Worm (Caenorhabditis elegans) whole organism, early embryonic: Measurements from ENCODE around the gene ZC21.8.

Source experiments
- B0310.2 ChIP-seq: sonication (generic microtip); optimal IDR thresholded peaks from 2 replicates; lab custom pipeline; 2016; ENCODE audit warnings: mild to moderate bottlenecking, missing genetic modification characterization, missing compliant biosample characterization
- F13C5.2 ChIP-seq: sonication (generic microtip); optimal IDR thresholded peaks from 2 replicates; lab custom pipeline; 2017; ENCODE audit warnings: mild to moderate bottlenecking, missing genetic modification characterization, inconsistent platforms, missing compliant biosample characterization
- aly-1 ChIP-seq: sonication (generic microtip); optimal IDR thresholded peaks from 2 replicates; lab custom pipeline; 2016; ENCODE audit warnings: missing genetic modification characterization, missing compliant biosample characterization
- ama-1 ChIP-seq: fragments of 150-350 bp; optimal IDR thresholded peaks from 2 replicates; lab custom pipeline; 2014
- ceh-13 ChIP-seq: fragments of 200-800 bp; sonication (Bioruptor generic); optimal IDR thresholded peaks from 2 replicates; lab custom pipeline; 2018; ENCODE audit warnings: mild to moderate bottlenecking, missing genetic modification characterization, missing compliant biosample characterization
- ceh-36 ChIP-seq: sonication (generic microtip); optimal IDR thresholded peaks from 2 replicates; lab custom pipeline; 2016; ENCODE audit warnings: missing genetic modification characterization, inconsistent platforms, missing compliant biosample characterization
- ets-7 ChIP-seq: sonication (generic microtip); optimal IDR thresholded peaks from 2 replicates; lab custom pipeline; 2016; ENCODE audit warnings: missing genotype, missing genetic modification characterization, missing compliant biosample characterization
- flt-1 ChIP-seq: fragments of 200-800 bp; sonication (Bioruptor generic); IDR thresholded peaks from 2 replicates; pipeline ENCODE4 v1.3.6; 2022; ENCODE audit warnings: missing genetic modification characterization, missing compliant biosample characterization
- hmbx-1 ChIP-seq: sonication (generic microtip); optimal IDR thresholded peaks from 2 replicates; lab custom pipeline; 2016; ENCODE audit warnings: mild to moderate bottlenecking, missing genetic modification characterization, missing compliant biosample characterization
- hmg-4 ChIP-seq: fragments of 200-800 bp; sonication (Bioruptor generic); optimal IDR thresholded peaks from 2 replicates; lab custom pipeline; 2018; ENCODE audit warnings: mild to moderate bottlenecking, missing genetic modification characterization, missing compliant biosample characterization
- hnd-1 ChIP-seq: sonication (generic microtip); optimal IDR thresholded peaks from 2 replicates; lab custom pipeline; 2016; ENCODE audit warnings: missing genetic modification characterization, missing compliant biosample characterization
- pes-1 ChIP-seq: fragments of 200-800 bp; sonication (Bioruptor generic); IDR thresholded peaks from 2 replicates; pipeline ENCODE4 v1.3.6; 2022; ENCODE audit warnings: missing genetic modification reagents, missing genetic modification characterization, missing compliant biosample characterization
- scrt-1 ChIP-seq: fragments of 200-800 bp; sonication (Bioruptor generic); IDR thresholded peaks from 2 replicates; pipeline ENCODE4 v1.3.6; 2022; ENCODE audit warnings: missing genetic modification characterization, missing compliant biosample characterization
- sea-1 ChIP-seq: fragments of 200-800 bp; sonication (Bioruptor generic); conservative IDR thresholded peaks from 2 replicates; pipeline ENCODE4 v1.3.6; 2022; ENCODE audit warnings: missing genetic modification characterization, missing compliant biosample characterization
- tbx-11 ChIP-seq: fragments of 200-800 bp; sonication (Bioruptor generic); IDR thresholded peaks from 2 replicates; pipeline ENCODE4 v1.3.6; 2022; ENCODE audit warnings: missing genetic modification characterization, missing compliant biosample characterization
- tbx-37 ChIP-seq: fragments of 200-800 bp; sonication (Bioruptor generic); conservative IDR thresholded peaks from 2 replicates; pipeline ENCODE4 v1.3.6; 2022; ENCODE audit warnings: missing genetic modification reagents, missing genetic modification characterization, missing compliant biosample characterization
- tra-4 ChIP-seq: sonication (generic microtip); optimal IDR thresholded peaks from 2 replicates; lab custom pipeline; 2017; ENCODE audit warnings: missing genetic modification characterization, missing compliant biosample characterization

ZC21.8 gene

ce11 chrIII:8519886-8520285 is at the start of gene ZC21.8:
ZC21.8 (minus strand) TSS chrIII:8519986.
- TF ChIP-seq tra-4 (tag; lab: Kevin White, UChicago), result no peak
- no peak for TF ChIP-seq sea-1
- no peak for TF ChIP-seq ceh-36 (tag; lab: Kevin White, UChicago)
- no peak for TF ChIP-seq ceh-13 (GFP tag; lab: Kevin White, UChicago)
- TF ChIP-seq flt-1 (GFP tag; lab: Robert Waterston, UW), result no peak
- TF ChIP-seq ets-7 (tag; lab: Kevin White, UChicago), result no peak
- no peak for TF ChIP-seq B0310.2 (tag; lab: Kevin White, UChicago)
- TF ChIP-seq hmg-4 (GFP tag; lab: Kevin White, UChicago), result no peak
- no peak for TF ChIP-seq pes-1 (GFP tag; lab: Robert Waterston, UW)
- no peak for TF ChIP-seq aly-1 (tag; lab: Kevin White, UChicago)
- TF ChIP-seq ama-1 (lab: Kevin White, UChicago), result no peak
- TF ChIP-seq scrt-1 (GFP tag; lab: Robert Waterston, UW), result no peak
- TF ChIP-seq hnd-1 (tag; lab: Kevin White, UChicago), result no peak
- no peak for TF ChIP-seq hmbx-1 (tag; lab: Kevin White, UChicago)

ce11 chrIII:8564372-8564771 is 44.6 kb upstream of the ZC21.8 start:
- TF ChIP-seq tbx-11 (GFP tag; lab: Robert Waterston, UW) (no peak), hmbx-1 (tag; lab: Kevin White, UChicago) (no peak)

ce11 chrIII:8560836-8561235 is 41.0 kb upstream of the ZC21.8 start, which contains the start of gene acdh-6:
acdh-6 (plus strand) TSS chrIII:8561136.
- TF ChIP-seq B0310.2 (tag; lab: Kevin White, UChicago) (no peak), aly-1 (tag; lab: Kevin White, UChicago) (no peak), ets-7 (tag; lab: Kevin White, UChicago) (no peak), tbx-37 (GFP tag; lab: Robert Waterston, UW) (no peak), hmg-4 (GFP tag; lab: Kevin White, UChicago) (no peak), hnd-1 (tag; lab: Kevin White, UChicago) (no peak), hmbx-1 (tag; lab: Kevin White, UChicago) (no peak), pes-1 (GFP tag; lab: Robert Waterston, UW) (no peak), ceh-13 (GFP tag; lab: Kevin White, UChicago) (no peak), tbx-11 (GFP tag; lab: Robert Waterston, UW) (no peak), scrt-1 (GFP tag; lab: Robert Waterston, UW) (no peak), ceh-36 (tag; lab: Kevin White, UChicago) (no peak), ama-1 (lab: Kevin White, UChicago) (no peak), flt-1 (GFP tag; lab: Robert Waterston, UW) (no peak), sea-1 (no peak), F13C5.2 (no peak), tra-4 (tag; lab: Kevin White, UChicago) (no peak)

- no peak for TF ChIP-seq pes-1 (GFP tag; lab: Robert Waterston, UW)
- no peak for TF ChIP-seq tbx-11 (GFP tag; lab: Robert Waterston, UW)
- no peak for TF ChIP-seq flt-1 (GFP tag; lab: Robert Waterston, UW)
- TF ChIP-seq hmg-4 (GFP tag; lab: Kevin White, UChicago), result no peak
- TF ChIP-seq F13C5.2, result no peak
- no peak for TF ChIP-seq ceh-13 (GFP tag; lab: Kevin White, UChicago)
- no peak for TF ChIP-seq ets-7 (tag; lab: Kevin White, UChicago)
- TF ChIP-seq scrt-1 (GFP tag; lab: Robert Waterston, UW), result no peak
- TF ChIP-seq aly-1 (tag; lab: Kevin White, UChicago), result no peak
- TF ChIP-seq tbx-37 (GFP tag; lab: Robert Waterston, UW), result no peak
- no peak for TF ChIP-seq ama-1 (lab: Kevin White, UChicago)
- TF ChIP-seq hmbx-1 (tag; lab: Kevin White, UChicago), result no peak
- TF ChIP-seq hnd-1 (tag; lab: Kevin White, UChicago), result no peak
- no peak for TF ChIP-seq tra-4 (tag; lab: Kevin White, UChicago)
- no peak for TF ChIP-seq B0310.2 (tag; lab: Kevin White, UChicago)
These were observed 40.6 kb upstream of the ZC21.8 start for ce11 chrIII:8560398-8560797.

- TF ChIP-seq aly-1 (tag; lab: Kevin White, UChicago), result no peak
- TF ChIP-seq B0310.2 (tag; lab: Kevin White, UChicago), result no peak
- TF ChIP-seq ceh-36 (tag; lab: Kevin White, UChicago), result no peak
- no peak for TF ChIP-seq tbx-37 (GFP tag; lab: Robert Waterston, UW)
- no peak for TF ChIP-seq tra-4 (tag; lab: Kevin White, UChicago)
- TF ChIP-seq flt-1 (GFP tag; lab: Robert Waterston, UW), result no peak
- no peak for TF ChIP-seq tbx-11 (GFP tag; lab: Robert Waterston, UW)
- no peak for TF ChIP-seq pes-1 (GFP tag; lab: Robert Waterston, UW)
- no peak for TF ChIP-seq hnd-1 (tag; lab: Kevin White, UChicago)
- no peak for TF ChIP-seq sea-1
- TF ChIP-seq scrt-1 (GFP tag; lab: Robert Waterston, UW), result no peak
- no peak for TF ChIP-seq ets-7 (tag; lab: Kevin White, UChicago)
These were observed 37.1 kb upstream of the ZC21.8 start, which contains the start of gene C02D5.2 for ce11 chrIII:8556836-8557385. C02D5.2 (plus strand) TSS chrIII:8557335.

ce11 chrIII:8555682-8556081 is 35.9 kb upstream of the ZC21.8 start:
- no peak for TF ChIP-seq ets-7 (tag; lab: Kevin White, UChicago)
- no peak for TF ChIP-seq hmbx-1 (tag; lab: Kevin White, UChicago)
- no peak for TF ChIP-seq hmg-4 (GFP tag; lab: Kevin White, UChicago)
- no peak for TF ChIP-seq ama-1 (lab: Kevin White, UChicago)
- TF ChIP-seq ceh-13 (GFP tag; lab: Kevin White, UChicago), result no peak
- no peak for TF ChIP-seq tra-4 (tag; lab: Kevin White, UChicago)
- TF ChIP-seq tbx-37 (GFP tag; lab: Robert Waterston, UW), result no peak
- no peak for TF ChIP-seq flt-1 (GFP tag; lab: Robert Waterston, UW)
- TF ChIP-seq aly-1 (tag; lab: Kevin White, UChicago), result no peak
- no peak for TF ChIP-seq ceh-36 (tag; lab: Kevin White, UChicago)
- no peak for TF ChIP-seq tbx-11 (GFP tag; lab: Robert Waterston, UW)
- no peak for TF ChIP-seq scrt-1 (GFP tag; lab: Robert Waterston, UW)
- no peak for TF ChIP-seq sea-1
